Worm (Caenorhabditis elegans) whole organism, L3 larva: ENCODE results near the gene F56C3.8.
A peak's percentile ranks its signal among the peaks of the same experiment; 100 is the strongest.

Experiments
- R02D3.7 ChIP-seq: fragments of 150-350 bp; optimal IDR thresholded peaks from 2 replicates; lab custom pipeline; 2014; ENCODE audit warnings: missing biosample characterization, missing genetic modification characterization
- ZK546.5 ChIP-seq: sonication (generic microtip); optimal IDR thresholded peaks from 2 replicates; lab custom pipeline; 2017; ENCODE audit warnings: missing biosample characterization, missing genetic modification characterization
- aly-2 ChIP-seq: fragments of 150-350 bp; optimal IDR thresholded peaks from 2 replicates; lab custom pipeline; 2014; ENCODE audit warnings: missing biosample characterization, missing genetic modification characterization
- ama-1 ChIP-seq: fragments of 150-350 bp; optimal IDR thresholded peaks from 2 replicates; lab custom pipeline; 2018
- ceh-16 ChIP-seq: sonication (generic microtip); optimal IDR thresholded peaks from 2 replicates; lab custom pipeline; 2017; ENCODE audit warnings: missing biosample characterization, missing genetic modification characterization
- ceh-28 ChIP-seq: fragments of 150-350 bp; optimal IDR thresholded peaks from 2 replicates; lab custom pipeline; 2014; ENCODE audit warnings: missing biosample characterization, missing genetic modification reagents, missing genetic modification characterization
- ceh-82 ChIP-seq: fragments of 150-350 bp; optimal IDR thresholded peaks from 2 replicates; lab custom pipeline; 2014; ENCODE audit warnings: missing biosample characterization, missing genetic modification characterization
- ceh-9 ChIP-seq: sonication (generic microtip); optimal IDR thresholded peaks from 2 replicates; lab custom pipeline; 2018; ENCODE audit warnings: missing biosample characterization, missing genetic modification characterization
- daf-12 ChIP-seq: fragments of 150-350 bp; optimal IDR thresholded peaks from 2 replicates; lab custom pipeline; 2014; ENCODE audit warnings: missing biosample characterization, missing genetic modification reagents, missing genetic modification characterization
- egl-27 ChIP-seq: sonication (generic microtip); optimal IDR thresholded peaks from 4 replicates; lab custom pipeline; 2017; ENCODE audit warnings: missing biosample characterization, missing genetic modification reagents, missing genetic modification characterization
- egl-5 ChIP-seq: fragments of 150-350 bp; optimal IDR thresholded peaks from 2 replicates; lab custom pipeline; 2017; ENCODE audit warnings: missing biosample characterization, missing genetic modification reagents, missing genetic modification characterization, inconsistent platforms
- elt-1 ChIP-seq: fragments of 150-350 bp; optimal IDR thresholded peaks from 2 replicates; lab custom pipeline; 2014; ENCODE audit warnings: missing biosample characterization, missing genetic modification characterization
- elt-3 ChIP-seq, 3 experiments: fragments of 150-350 bp in 1 of 3; sonication (generic microtip) in 2 of 3; optimal IDR thresholded peaks; 2 replicates in 2 of 3; 4 replicates in 1 of 3; lab custom pipeline; 2014 to 2017; ENCODE audit warnings: missing biosample characterization in 3 of 3, missing genetic modification characterization in 3 of 3
- fkh-10 ChIP-seq: sonication (generic microtip); optimal IDR thresholded peaks from 2 replicates; lab custom pipeline; 2017; ENCODE audit warnings: missing biosample characterization, missing genetic modification reagents, missing genetic modification characterization
- fkh-2 ChIP-seq: fragments of 150-350 bp; optimal IDR thresholded peaks from 2 replicates; lab custom pipeline; 2014; ENCODE audit warnings: missing biosample characterization, missing genetic modification reagents, missing genetic modification characterization
- fos-1 ChIP-seq: fragments of 150-350 bp; optimal IDR thresholded peaks from 2 replicates; lab custom pipeline; 2014; ENCODE audit warnings: missing biosample characterization, missing genetic modification characterization
- hmg-11 ChIP-seq: sonication (generic microtip); optimal IDR thresholded peaks from 2 replicates; lab custom pipeline; 2016; ENCODE audit warnings: missing genetic modification characterization, missing compliant biosample characterization
- jun-1 ChIP-seq: fragments of 150-350 bp; optimal IDR thresholded peaks from 2 replicates; lab custom pipeline; 2014; ENCODE audit warnings: missing biosample characterization, missing genetic modification reagents, missing genetic modification characterization
- lin-39 ChIP-seq: fragments of 150-350 bp; optimal IDR thresholded peaks from 2 replicates; lab custom pipeline; 2018; ENCODE audit warnings: missing biosample characterization, missing genetic modification reagents, missing genetic modification characterization
- lsy-12 ChIP-seq: sonication (generic microtip); optimal IDR thresholded peaks from 2 replicates; lab custom pipeline; 2016; ENCODE audit warnings: mild to moderate bottlenecking, missing genetic modification characterization, missing compliant biosample characterization
- mdl-1 ChIP-seq: fragments of 150-350 bp; optimal IDR thresholded peaks from 2 replicates; lab custom pipeline; 2014; ENCODE audit warnings: missing biosample characterization, missing genetic modification characterization
- mml-1 ChIP-seq: fragments of 150-350 bp; sonication (generic microtip); optimal IDR thresholded peaks from 3 replicates; lab custom pipeline; 2014; ENCODE audit warnings: missing biosample characterization, missing genetic modification characterization
- nfya-1 ChIP-seq: sonication (generic microtip); optimal IDR thresholded peaks from 2 replicates; lab custom pipeline; 2017; ENCODE audit warnings: missing genetic modification characterization, mild to moderate bottlenecking, missing compliant biosample characterization, antibody characterized with exemption, moderate library complexity; ENCODE audit not compliant: insufficient read depth
- nhr-11 ChIP-seq: fragments of 150-350 bp; optimal IDR thresholded peaks from 2 replicates; lab custom pipeline; 2014; ENCODE audit warnings: missing biosample characterization, missing genetic modification characterization
- nhr-12 ChIP-seq: fragments of 150-350 bp; optimal IDR thresholded peaks from 2 replicates; lab custom pipeline; 2014; ENCODE audit warnings: missing biosample characterization, missing genetic modification characterization
- nhr-23 ChIP-seq: fragments of 150-350 bp; optimal IDR thresholded peaks from 2 replicates; lab custom pipeline; 2014; ENCODE audit warnings: missing biosample characterization, missing genetic modification reagents, missing genetic modification characterization
- nhr-237 ChIP-seq: fragments of 150-350 bp; optimal IDR thresholded peaks from 2 replicates; lab custom pipeline; 2014; ENCODE audit warnings: missing biosample characterization, missing genetic modification characterization
- nhr-25 ChIP-seq: sonication (generic microtip); optimal IDR thresholded peaks from 2 replicates; lab custom pipeline; 2017; ENCODE audit warnings: missing biosample characterization, missing genetic modification characterization
- nhr-28 ChIP-seq: fragments of 150-350 bp; optimal IDR thresholded peaks from 2 replicates; lab custom pipeline; 2014; ENCODE audit warnings: missing biosample characterization, missing genetic modification characterization
- nhr-43 ChIP-seq: sonication (generic microtip); optimal IDR thresholded peaks from 2 replicates; lab custom pipeline; 2016; ENCODE audit warnings: mild to moderate bottlenecking, missing genetic modification characterization, missing compliant biosample characterization; ENCODE audit not compliant: poor library complexity, severe bottlenecking
- nhr-67 ChIP-seq: fragments of 150-350 bp; optimal IDR thresholded peaks from 2 replicates; lab custom pipeline; 2014; ENCODE audit warnings: missing biosample characterization, missing genetic modification characterization
- nhr-76 ChIP-seq: fragments of 150-350 bp; sonication (generic microtip); optimal IDR thresholded peaks from 5 replicates; lab custom pipeline; 2014; ENCODE audit warnings: missing biosample characterization, missing genetic modification characterization
- nhr-77 ChIP-seq: fragments of 150-350 bp; optimal IDR thresholded peaks from 2 replicates; lab custom pipeline; 2014; ENCODE audit warnings: missing biosample characterization, missing genetic modification characterization
- pha-4 ChIP-seq: fragments of 150-350 bp; optimal IDR thresholded peaks from 2 replicates; lab custom pipeline; 2014; ENCODE audit warnings: missing biosample characterization, missing genetic modification reagents, missing genetic modification characterization
- pqm-1 ChIP-seq: fragments of 150-350 bp; optimal IDR thresholded peaks from 2 replicates; lab custom pipeline; 2017; ENCODE audit warnings: missing biosample characterization, missing genetic modification characterization, inconsistent platforms
- sea-2 ChIP-seq: fragments of 150-350 bp; sonication (generic microtip); optimal IDR thresholded peaks from 4 replicates; lab custom pipeline; 2014; ENCODE audit warnings: missing biosample characterization, missing genetic modification reagents, missing genetic modification characterization
- skn-1 ChIP-seq: fragments of 150-350 bp; optimal IDR thresholded peaks from 2 replicates; lab custom pipeline; 2014; ENCODE audit warnings: missing biosample characterization, missing genetic modification characterization
- snpc-4 ChIP-seq: fragments of 150-350 bp; optimal IDR thresholded peaks from 2 replicates; lab custom pipeline; 2014; ENCODE audit warnings: missing biosample characterization, missing genetic modification characterization
- tbx-2 ChIP-seq: sonication (generic microtip); optimal IDR thresholded peaks from 2 replicates; lab custom pipeline; 2016; ENCODE audit warnings: mild to moderate bottlenecking, missing genetic modification characterization, missing compliant biosample characterization
- unc-39 ChIP-seq: sonication (generic microtip); optimal IDR thresholded peaks from 4 replicates; lab custom pipeline; 2017; ENCODE audit warnings: missing biosample characterization, missing genetic modification characterization
- unc-62 ChIP-seq: fragments of 150-350 bp; sonication (generic microtip); optimal IDR thresholded peaks from 4 replicates; lab custom pipeline; 2014; ENCODE audit warnings: missing biosample characterization, missing genetic modification reagents, missing genetic modification characterization
- zag-1 ChIP-seq: fragments of 150-350 bp; optimal IDR thresholded peaks from 2 replicates; lab custom pipeline; 2014; ENCODE audit warnings: missing biosample characterization, missing genetic modification characterization
- ztf-11 ChIP-seq: fragments of 150-350 bp; optimal IDR thresholded peaks from 2 replicates; lab custom pipeline; 2014; ENCODE audit warnings: missing biosample characterization, missing genetic modification characterization
- ztf-4 ChIP-seq: fragments of 150-350 bp; optimal IDR thresholded peaks from 2 replicates; lab custom pipeline; 2014; ENCODE audit warnings: missing biosample characterization, missing genetic modification characterization

Gene F56C3.8

DNA sequence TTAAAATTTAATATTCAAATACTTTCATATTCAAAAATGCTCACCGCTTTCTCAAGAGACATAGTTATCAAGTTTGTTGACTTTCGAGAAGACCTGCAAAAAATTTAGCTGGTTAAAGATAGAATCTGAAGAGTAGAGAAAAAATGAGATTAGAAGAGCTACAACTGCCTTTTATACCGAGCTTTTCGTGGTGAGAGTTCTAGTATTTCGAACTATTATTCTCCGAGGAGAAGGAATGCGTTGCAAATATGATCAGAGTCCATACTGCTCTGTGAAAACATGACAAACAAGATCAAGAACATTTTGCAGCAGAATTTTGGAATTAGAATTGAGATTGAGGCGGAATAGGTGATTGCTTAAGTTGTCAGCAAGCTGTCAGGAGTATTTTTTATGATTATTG lies 23.8 kb downstream of the F56C3.8 start, which contains the start of gene F56C3.4:
F56C3.4 (minus strand) TSS at position 101 of the 400 bp plus-strand sequence.
- TF ChIP-seq pha-4 (tag; lab: Kevin White, UChicago): no peak
- TF ChIP-seq sea-2 (GFP tag; lab: Kevin White, UChicago): no peak
- TF ChIP-seq egl-5 (tag; lab: Kevin White, UChicago): no peak
- no peak for TF ChIP-seq elt-1 (tag; lab: Kevin White, UChicago)
- TF ChIP-seq nhr-12 (tag; lab: Kevin White, UChicago): no peak
- TF ChIP-seq skn-1 (tag; lab: Kevin White, UChicago): no peak
- no peak for TF ChIP-seq jun-1 (tag; lab: Kevin White, UChicago)
- no peak for TF ChIP-seq ama-1 (lab: Kevin White, UChicago)
- no peak for TF ChIP-seq pqm-1 (tag; lab: Kevin White, UChicago)
- no peak for TF ChIP-seq ceh-82 (tag; lab: Kevin White, UChicago)
- no peak for TF ChIP-seq nfya-1 (tag; lab: Kevin White, UChicago)
- TF ChIP-seq nhr-23 (tag; lab: Kevin White, UChicago): no peak

DNA sequence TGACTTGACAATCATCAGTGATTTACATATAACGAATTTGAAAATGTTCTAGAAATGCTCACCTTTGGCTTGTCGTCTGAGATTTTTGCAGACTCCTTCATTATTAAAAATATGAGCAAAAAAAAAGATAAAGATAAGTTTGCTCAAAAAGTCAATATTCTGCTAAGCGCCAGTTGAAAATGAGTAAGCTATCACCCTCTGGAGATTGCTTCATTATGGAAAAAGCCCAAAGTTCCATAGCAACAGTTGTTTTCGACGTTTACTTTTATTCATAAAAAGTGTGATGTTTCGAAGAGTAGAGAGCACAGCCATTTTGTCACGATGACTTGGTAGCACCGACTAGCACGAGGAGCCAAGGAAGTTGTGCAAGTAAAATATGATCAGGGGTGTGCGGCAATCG lies 26.1 kb downstream of the F56C3.8 start, which contains the start of gene F56C3.3:
F56C3.3 (minus strand) TSS at position 101 of the 400 bp plus-strand sequence.
- TF ChIP-seq fos-1 (tag; lab: Kevin White, UChicago) (no peak), nhr-76 (tag; lab: Kevin White, UChicago) (no peak), pqm-1 (tag; lab: Kevin White, UChicago) (no peak), unc-62 (no peak), nhr-28 (tag; lab: Kevin White, UChicago) (no peak), ama-1 (lab: Kevin White, UChicago) (no peak), jun-1 (tag; lab: Kevin White, UChicago) (no peak), ceh-82 (tag; lab: Kevin White, UChicago) (no peak), nhr-11 (tag; lab: Kevin White, UChicago) (no peak), nhr-12 (tag; lab: Kevin White, UChicago) (no peak), nhr-43 (tag; lab: Kevin White, UChicago) (no peak), fkh-2 (tag; lab: Kevin White, UChicago) (no peak), ztf-4 (tag; lab: Kevin White, UChicago) (no peak), lsy-12 (tag; lab: Kevin White, UChicago) (no peak), ztf-11 (tag; lab: Kevin White, UChicago) (no peak), nhr-77 (no peak), mml-1 (tag; lab: Kevin White, UChicago) (no peak)

- TF ChIP-seq egl-5 (tag; lab: Kevin White, UChicago) (peak; percentile 83), elt-1 (tag; lab: Kevin White, UChicago) (peak; percentile 79), sea-2 (GFP tag; lab: Kevin White, UChicago) (no peak), fkh-10 (GFP tag; lab: Kevin White, UChicago) (peak; percentile 97), nhr-25 (tag; lab: Kevin White, UChicago) (peak; percentile 97), nhr-23 (tag; lab: Kevin White, UChicago) (peak; percentile 97), jun-1 (tag; lab: Kevin White, UChicago) (peak; percentile 99), nfya-1 (tag; lab: Kevin White, UChicago) (peak; percentile 92), fos-1 (tag; lab: Kevin White, UChicago) (peak; percentile 93), nhr-11 (tag; lab: Kevin White, UChicago) (peak; percentile 94), daf-12 (tag; lab: Kevin White, UChicago) (peak; percentile 69), R02D3.7 (tag; lab: Kevin White, UChicago) (peak; percentile 90), pqm-1 (tag; lab: Kevin White, UChicago) (peak; percentile 77), egl-27 (tag; lab: Kevin White, UChicago) (peak; percentile 93), unc-39 (tag; lab: Kevin White, UChicago) (peak; percentile 45), ceh-82 (tag; lab: Kevin White, UChicago) (peak; percentile 97), ztf-4 (tag; lab: Kevin White, UChicago) (peak; percentile 72), fkh-2 (tag; lab: Kevin White, UChicago) (peak; percentile 59), ztf-11 (tag; lab: Kevin White, UChicago) (no peak), lsy-12 (tag; lab: Kevin White, UChicago) (peak; percentile 92), nhr-67 (peak; percentile 43), ceh-16 (tag; lab: Kevin White, UChicago) (peak; percentile 83), ceh-28 (tag; lab: Kevin White, UChicago) (peak; percentile 99), nhr-237 (tag; lab: Kevin White, UChicago) (peak; percentile 72), nhr-28 (tag; lab: Kevin White, UChicago) (peak; percentile 81), lin-39 (tag; lab: Kevin White, UChicago) (peak; percentile 97), tbx-2 (tag; lab: Kevin White, UChicago) (peak; percentile 98), nhr-77 (peak; percentile 97), mdl-1 (tag; lab: Kevin White, UChicago) (peak; percentile 80), ama-1 (lab: Kevin White, UChicago) (no peak), elt-3 (tag; optimal IDR thresholded peaks at IDR 0.05; lab: Kevin White, UChicago) (peak; percentile 50 to 96 (median 81)), unc-62 (peak; percentile 87), hmg-11 (tag; lab: Kevin White, UChicago) (peak; percentile 97), nhr-12 (tag; lab: Kevin White, UChicago) (peak; percentile 26), zag-1 (tag; lab: Kevin White, UChicago) (peak; percentile 83), ZK546.5 (no peak), nhr-43 (tag; lab: Kevin White, UChicago) (peak; percentile 98), skn-1 (tag; lab: Kevin White, UChicago) (peak; percentile 96), nhr-76 (tag; lab: Kevin White, UChicago) (peak; percentile 67), snpc-4 (tag; lab: Kevin White, UChicago) (peak; percentile 95), ceh-9 (no peak), pha-4 (tag; lab: Kevin White, UChicago) (peak; percentile 97), aly-2 (peak; percentile 91)
These were observed 39.6 kb downstream of the F56C3.8 start for ce11 chrX:1344818-1345217.
